Worm (Caenorhabditis elegans): ENCODE data around the gene pyp-1.
A peak's percentile ranks its signal among the peaks of the same experiment; 100 is the strongest.

Gene pyp-1

ce11 chrIV:9994895-9995394 is 3.8 kb downstream of the pyp-1 start, which contains the start of gene uba-1 (continued):
- peak; percentile 77 for TF ChIP-seq ama-1 (optimal IDR thresholded peaks at IDR 0.05)
- no peak for TF ChIP-seq mdt-29 (GFP tag; IDR thresholded peaks at IDR 0.05)
- TF ChIP-seq mdl-1 (tag; optimal IDR thresholded peaks at IDR 0.05), result no peak
- no peak for TF ChIP-seq saeg-2 (GFP tag; IDR thresholded peaks at IDR 0.05)
- TF ChIP-seq lir-3 (tag; optimal IDR thresholded peaks at IDR 0.05), result no peak
- no peak for TF ChIP-seq Y5F2A.4 (GFP tag; optimal IDR thresholded peaks at IDR 0.05)
- TF ChIP-seq attf-4 (tag; optimal IDR thresholded peaks at IDR 0.05), result no peak
- no peak for TF ChIP-seq cey-2 (tag; optimal IDR thresholded peaks at IDR 0.05; ENCODE audit: borderline replicate concordance, insufficient read depth)

ce11 chrIV:9993403-9994132 is 5.2 kb downstream of the pyp-1 start:
- TF ChIP-seq ceh-28 (tag; optimal IDR thresholded peaks at IDR 0.05) (no peak), lin-13 (GFP tag; optimal IDR thresholded peaks at IDR 0.05) (peak; percentile 22), skn-1 (tag; optimal IDR thresholded peaks at IDR 0.05) (no peak), daf-16 (GFP tag; optimal IDR thresholded peaks at IDR 0.05) (no peak), daf-16 (tag; optimal IDR thresholded peaks at IDR 0.05) (peak; percentile 55), nhr-25 (tag; optimal IDR thresholded peaks at IDR 0.05; ENCODE audit: borderline replicate concordance, insufficient read depth) (no peak), Y75B8A.6 (GFP tag; IDR thresholded peaks at IDR 0.05) (no peak), hlh-11 (tag; optimal IDR thresholded peaks at IDR 0.05) (peak; percentile 26), jun-1 (tag; optimal IDR thresholded peaks at IDR 0.05) (no peak), T20F7.1 (GFP tag; optimal IDR thresholded peaks at IDR 0.05) (peak; percentile 31), nhr-111 (GFP tag; optimal IDR thresholded peaks at IDR 0.05) (no peak), aha-1 (tag) (peak; percentile 88), daf-12 (tag; optimal IDR thresholded peaks at IDR 0.05) (no peak), mdl-1 (tag; optimal IDR thresholded peaks at IDR 0.05) (no peak), pha-4 (GFP tag; IDR thresholded peaks at IDR 0.05) (no peak), pha-4 (tag; optimal IDR thresholded peaks at IDR 0.05) (no peak), mep-1 (tag; optimal IDR thresholded peaks at IDR 0.05) (no peak), Y105C5A.15 (GFP tag; IDR thresholded peaks at IDR 0.05) (no peak), egl-27 (tag; optimal IDR thresholded peaks at IDR 0.05) (no peak), nhr-6 (tag; optimal IDR thresholded peaks at IDR 0.05) (peak; percentile 35), attf-4 (tag; optimal IDR thresholded peaks at IDR 0.05) (no peak), F10B5.3 (tag; optimal IDR thresholded peaks at IDR 0.05) (no peak), madf-5 (GFP tag; IDR thresholded peaks at IDR 0.05) (no peak), zfp-2 (tag; optimal IDR thresholded peaks at IDR 0.05) (no peak), lim-7 (GFP tag; IDR thresholded peaks at IDR 0.05) (no peak), hmg-1.1 (GFP tag; IDR thresholded peaks at IDR 0.05) (no peak), hlh-30 (tag; optimal IDR thresholded peaks at IDR 0.05; ENCODE audit: insufficient read depth) (no peak), lin-39 (tag; optimal IDR thresholded peaks at IDR 0.05) (no peak), ceh-82 (tag; optimal IDR thresholded peaks at IDR 0.05) (no peak), nhr-41 (GFP tag; IDR thresholded peaks at IDR 0.05) (0 out of 2 replicates have a peak, but pooled peaks have one; percentile 6), dmd-8 (GFP tag; IDR thresholded peaks at IDR 0.05) (no peak), unc-62 (GFP tag; optimal IDR thresholded peaks at IDR 0.05 in 1 of 2) (peak in 1 of 2 experiments; percentile 6), unc-62 (tag; optimal IDR thresholded peaks at IDR 0.05) (no peak), saeg-2 (GFP tag; IDR thresholded peaks at IDR 0.05) (0 out of 2 replicates have a peak, but pooled peaks have one; percentile 5), duxl-1 (tag; optimal IDR thresholded peaks at IDR 0.05; ENCODE audit: poor library complexity) (no peak), lin-38 (GFP tag; IDR thresholded peaks at IDR 0.05) (peak; percentile 36), ZK546.5 (tag; optimal IDR thresholded peaks at IDR 0.05) (no peak), lir-3 (tag; optimal IDR thresholded peaks at IDR 0.05) (no peak), dve-1 (tag; optimal IDR thresholded peaks at IDR 0.05; ENCODE audit: insufficient read depth) (peak; percentile 13), ces-1 (GFP tag; optimal IDR thresholded peaks at IDR 0.05) (no peak), ctbp-1 (GFP tag; IDR thresholded peaks at IDR 0.05) (no peak), nhr-28 (tag; optimal IDR thresholded peaks at IDR 0.05) (peak; percentile 67), ceh-32 (tag; optimal IDR thresholded peaks at IDR 0.05; ENCODE audit: poor library complexity) (no peak), snpc-1.2 (GFP tag; IDR thresholded peaks at IDR 0.05) (0 out of 2 replicates have a peak, but pooled peaks have one; percentile 28)
